Fruit fly (Drosophila melanogaster) S2 (cell line): ENCODE results near the gene prd.

ENCODE experiments used
- CG8478 ChIP-seq: fragments of >200 bp; optimal IDR thresholded peaks from 2 replicates; lab custom pipeline; 2018
- CTCF ChIP-seq, 2 experiments: fragments of >200 bp; optimal IDR thresholded peaks; 2 replicates each; lab custom pipeline; 2018

dm6 chr2L:12089145-12089544 lies 3.5 kb upstream of the prd start:
- no peak for TF ChIP-seq CTCF (optimal IDR thresholded peaks at IDR 0.05; lab: Kevin White, UChicago)
- no peak for TF ChIP-seq CG8478 (lab: Kevin White, UChicago)
